Fruit fly (Drosophila melanogaster) whole organism, embryonic: Measurements from ENCODE around the gene jus.
A peak's percentile ranks its signal among the peaks of the same experiment; 100 is the strongest.

Experiments used
- Atf3 ChIP-seq: fragments of 200-800 bp; sonication (Bioruptor generic); optimal IDR thresholded peaks from 3 replicates; lab custom pipeline; 2016; ENCODE audit warnings: missing biosample characterization, missing genetic modification characterization
- CG11093 ChIP-seq: fragments of 200-800 bp; sonication (Bioruptor generic); IDR thresholded peaks from 3 replicates; pipeline ENCODE4 v1.3.6; 2022; ENCODE audit warnings: missing biosample characterization, missing genetic modification characterization
- CG11504 ChIP-seq: fragments of 200-800 bp; sonication (Bioruptor generic); optimal IDR thresholded peaks from 3 replicates; lab custom pipeline; 2019; ENCODE audit warnings: missing biosample characterization, mild to moderate bottlenecking, missing genetic modification characterization, moderate library complexity
- CG15269 ChIP-seq: fragments of 200-800 bp; sonication (Bioruptor generic); optimal IDR thresholded peaks from 2 replicates; lab custom pipeline; 2018; ENCODE audit warnings: missing biosample characterization, mild to moderate bottlenecking, missing genetic modification characterization, moderate library complexity
- CG15601 ChIP-seq: fragments of 200-800 bp; sonication (Bioruptor generic); optimal IDR thresholded peaks from 3 replicates; lab custom pipeline; 2019; ENCODE audit warnings: missing biosample characterization, mild to moderate bottlenecking, missing genetic modification characterization, moderate library complexity
- CG15696 ChIP-seq: fragments of 200-800 bp; sonication (Bioruptor generic); optimal IDR thresholded peaks from 2 replicates; lab custom pipeline; 2019; ENCODE audit warnings: missing biosample characterization, mild to moderate bottlenecking, missing genetic modification characterization, moderate library complexity
- CG17829 ChIP-seq: fragments of 200-800 bp; optimal IDR thresholded peaks from 2 replicates; lab custom pipeline; 2019; ENCODE audit warnings: missing biosample characterization, mild to moderate bottlenecking, missing genetic modification characterization, moderate library complexity
- CG18476 ChIP-seq: fragments of 200-800 bp; sonication (Bioruptor generic); optimal IDR thresholded peaks from 2 replicates; lab custom pipeline; 2016; ENCODE audit warnings: missing biosample characterization, mild to moderate bottlenecking, missing genetic modification characterization
- CG2129 ChIP-seq: fragments of 200-800 bp; sonication (Bioruptor generic); IDR thresholded peaks from 2 replicates; pipeline ENCODE4 v1.3.6; 2022; ENCODE audit warnings: missing biosample characterization, missing genetic modification characterization; ENCODE audit not compliant: partially characterized antibody
- CG2712 ChIP-seq: fragments of 200-800 bp; optimal IDR thresholded peaks from 3 replicates; lab custom pipeline; 2019; ENCODE audit warnings: missing biosample characterization, mild to moderate bottlenecking, missing genetic modification characterization, moderate library complexity
- CG3163 ChIP-seq: fragments of 200-800 bp; sonication (Bioruptor generic); optimal IDR thresholded peaks from 3 replicates; lab custom pipeline; 2016; ENCODE audit warnings: missing biosample characterization, missing genetic modification characterization
- CG3838 ChIP-seq: fragments of 200-800 bp; sonication (Bioruptor generic); optimal IDR thresholded peaks from 3 replicates; lab custom pipeline; 2016; ENCODE audit warnings: missing biosample characterization, missing genetic modification characterization
- CG42726 ChIP-seq: fragments of 200-800 bp; sonication (Bioruptor generic); IDR thresholded peaks from 2 replicates; pipeline ENCODE4 v1.3.6; 2022; ENCODE audit warnings: missing biosample characterization, missing genetic modification characterization; ENCODE audit not compliant: partially characterized antibody
- CG4282 ChIP-seq: fragments of 200-800 bp; sonication (Bioruptor generic); optimal IDR thresholded peaks from 2 replicates; lab custom pipeline; 2016; ENCODE audit warnings: missing biosample characterization, missing genetic modification characterization
- CG5953 ChIP-seq: fragments of 200-800 bp; sonication (Bioruptor generic); IDR thresholded peaks from 2 replicates; pipeline ENCODE4 v1.3.6; 2022; ENCODE audit warnings: missing biosample characterization, missing genetic modification characterization
- CG6683 ChIP-seq: fragments of 200-800 bp; sonication (Bioruptor generic); optimal IDR thresholded peaks from 2 replicates; lab custom pipeline; 2017; ENCODE audit warnings: missing biosample characterization, mild to moderate bottlenecking, missing genetic modification characterization, missing genetic modification reagents
- D19B ChIP-seq: fragments of 200-800 bp; sonication (Bioruptor generic); optimal IDR thresholded peaks from 2 replicates; lab custom pipeline; 2017; ENCODE audit warnings: missing biosample characterization, mild to moderate bottlenecking, missing genetic modification characterization
- Fer3 ChIP-seq: fragments of 200-800 bp; sonication (Bioruptor generic); optimal IDR thresholded peaks from 2 replicates; lab custom pipeline; 2018; ENCODE audit warnings: missing biosample characterization, mild to moderate bottlenecking, missing genetic modification characterization, moderate library complexity
- GATAe ChIP-seq: fragments of 200-800 bp; sonication (Bioruptor generic); conservative IDR thresholded peaks from 2 replicates; pipeline ENCODE4 v1.3.6; 2022; ENCODE audit warnings: missing biosample characterization, missing genetic modification characterization
- HLH3B ChIP-seq: fragments of 200-800 bp; sonication (Bioruptor generic); IDR thresholded peaks from 2 replicates; pipeline ENCODE4 v1.3.6; 2022; ENCODE audit warnings: missing biosample characterization, missing genetic modification characterization
- HLHmδ ChIP-seq: fragments of 200-800 bp; sonication (Bioruptor generic); optimal IDR thresholded peaks from 2 replicates; lab custom pipeline; 2018; ENCODE audit warnings: missing biosample characterization, mild to moderate bottlenecking, missing genetic modification characterization, moderate library complexity
- Hand ChIP-seq: fragments of 200-800 bp; sonication (Bioruptor generic); optimal IDR thresholded peaks from 2 replicates; lab custom pipeline; 2017; ENCODE audit warnings: mild to moderate bottlenecking, missing biosample characterization, missing genetic modification reagents, missing genetic modification characterization
- Hsf ChIP-seq: fragments of 200-800 bp; sonication (Bioruptor generic); optimal IDR thresholded peaks from 3 replicates; lab custom pipeline; 2016; ENCODE audit warnings: missing biosample characterization, missing genetic modification characterization
- Mrtf ChIP-seq: fragments of 200-800 bp; sonication (Bioruptor generic); IDR thresholded peaks from 3 replicates; pipeline ENCODE4 v1.3.6; 2022; ENCODE audit warnings: missing biosample characterization, missing genetic modification characterization
- Ssrp ChIP-seq: fragments of 200-800 bp; sonication (Bioruptor generic); optimal IDR thresholded peaks from 2 replicates; lab custom pipeline; 2018; ENCODE audit warnings: missing biosample characterization, mild to moderate bottlenecking, missing genetic modification characterization, moderate library complexity
- Tbp ChIP-seq: fragments of >200 bp; optimal IDR thresholded peaks from 2 replicates; lab custom pipeline; 2018; ENCODE audit warnings: missing biosample characterization, missing genetic modification characterization
- Trl ChIP-seq, 3 experiments: fragments of >200 bp in 2 of 3; fragments of 200-800 bp in 1 of 3; sonication (Bioruptor generic) in 1 of 3; optimal IDR thresholded peaks; 2 replicates in 1 of 3; 3 replicates in 2 of 3; lab custom pipeline; 2016 to 2017; ENCODE audit warnings: missing biosample characterization in 1 of 3, missing genetic modification characterization in 1 of 3
- ase ChIP-seq: fragments of 200-800 bp; sonication (Bioruptor generic); IDR thresholded peaks from 3 replicates; pipeline ENCODE4 v1.3.6; 2022; ENCODE audit warnings: missing biosample characterization, missing genetic modification characterization
- bcd ChIP-seq: fragments of 200-800 bp; sonication (Bioruptor generic); optimal IDR thresholded peaks from 2 replicates; lab custom pipeline; 2017; ENCODE audit warnings: missing biosample characterization, mild to moderate bottlenecking, missing genetic modification characterization
- cas ChIP-seq: fragments of 200-800 bp; sonication (Bioruptor generic); IDR thresholded peaks from 2 replicates; pipeline ENCODE4 v1.3.6; 2022; ENCODE audit warnings: missing biosample characterization, missing genetic modification characterization
- dimm ChIP-seq: fragments of 200-800 bp; sonication (Bioruptor generic); IDR thresholded peaks from 2 replicates; pipeline ENCODE4 v1.3.6; 2022; ENCODE audit warnings: missing biosample characterization, missing genetic modification characterization
- disco-r ChIP-seq: fragments of 200-800 bp; sonication (Bioruptor generic); optimal IDR thresholded peaks from 2 replicates; lab custom pipeline; 2016; ENCODE audit warnings: missing biosample characterization, missing genetic modification characterization
- dmrt11E ChIP-seq: fragments of 200-800 bp; sonication (Bioruptor generic); optimal IDR thresholded peaks from 3 replicates; lab custom pipeline; 2018; ENCODE audit warnings: missing biosample characterization, mild to moderate bottlenecking, missing genetic modification characterization, moderate library complexity
- gfzf ChIP-seq: fragments of 200-800 bp; sonication (Bioruptor generic); optimal IDR thresholded peaks from 2 replicates; lab custom pipeline; 2016; ENCODE audit warnings: missing biosample characterization, mild to moderate bottlenecking, missing genetic modification characterization, moderate library complexity
- hkb ChIP-seq, 2 experiments: fragments of 200-800 bp in 1 of 2; fragments of >200 bp in 1 of 2; sonication (Bioruptor generic) in 1 of 2; IDR thresholded peaks in 1 of 2; optimal IDR thresholded peaks in 1 of 2; 2 replicates each; pipeline versions ENCODE4 v1.3.6 to Lab custom; 2017 to 2022; ENCODE audit warnings: missing biosample characterization in 1 of 2, missing genetic modification characterization in 1 of 2
- kay ChIP-seq: fragments of 200-800 bp; sonication (Bioruptor generic); optimal IDR thresholded peaks from 2 replicates; lab custom pipeline; 2016; ENCODE audit warnings: missing biosample characterization, missing genetic modification characterization
- lbe ChIP-seq: fragments of 200-800 bp; sonication (Bioruptor generic); optimal IDR thresholded peaks from 2 replicates; lab custom pipeline; 2016; ENCODE audit warnings: missing biosample characterization, mild to moderate bottlenecking, missing genetic modification characterization
- lilli ChIP-seq: fragments of 200-800 bp; sonication (Bioruptor generic); optimal IDR thresholded peaks from 3 replicates; lab custom pipeline; 2016; ENCODE audit warnings: missing biosample characterization, missing genetic modification characterization
- nom ChIP-seq: fragments of 200-800 bp; sonication (Bioruptor generic); optimal IDR thresholded peaks from 2 replicates; lab custom pipeline; 2017; ENCODE audit warnings: missing biosample characterization, missing genetic modification characterization, mild to moderate bottlenecking, moderate library complexity, missing genetic modification reagents
- p53 ChIP-seq: fragments of 200-800 bp; sonication (Bioruptor generic); optimal IDR thresholded peaks from 2 replicates; lab custom pipeline; 2016; ENCODE audit warnings: missing biosample characterization, missing genetic modification characterization
- pb ChIP-seq: fragments of 200-800 bp; sonication (Bioruptor generic); optimal IDR thresholded peaks from 3 replicates; lab custom pipeline; 2016; ENCODE audit warnings: missing biosample characterization, missing genetic modification characterization
- pho ChIP-seq: fragments of 200-800 bp; sonication (Bioruptor generic); optimal IDR thresholded peaks from 2 replicates; lab custom pipeline; 2016; ENCODE audit warnings: missing biosample characterization, missing genetic modification characterization
- rib ChIP-seq: fragments of 200-800 bp; sonication (Bioruptor generic); IDR thresholded peaks from 2 replicates; pipeline ENCODE4 v1.3.6; 2022; ENCODE audit warnings: missing biosample characterization, missing genetic modification characterization
- run ChIP-seq: fragments of 200-800 bp; sonication (Bioruptor generic); optimal IDR thresholded peaks from 3 replicates; lab custom pipeline; 2018; ENCODE audit warnings: missing biosample characterization, mild to moderate bottlenecking, missing genetic modification characterization
- salm ChIP-seq: fragments of 200-800 bp; sonication (Bioruptor generic); optimal IDR thresholded peaks from 2 replicates; lab custom pipeline; 2018; ENCODE audit warnings: missing biosample characterization, mild to moderate bottlenecking, missing genetic modification characterization
- sim ChIP-seq: fragments of 200-800 bp; sonication (Bioruptor generic); IDR thresholded peaks from 2 replicates; pipeline ENCODE4 v1.3.6; 2022; ENCODE audit warnings: missing biosample characterization, missing genetic modification characterization
- stwl ChIP-seq: fragments of 200-800 bp; sonication (Bioruptor generic); optimal IDR thresholded peaks from 3 replicates; lab custom pipeline; 2018; ENCODE audit warnings: missing biosample characterization, mild to moderate bottlenecking, missing genetic modification characterization, moderate library complexity
- tgo ChIP-seq: fragments of 200-800 bp; sonication (Bioruptor generic); IDR thresholded peaks from 3 replicates; pipeline ENCODE4 v1.3.6; 2022; ENCODE audit warnings: missing biosample characterization, missing genetic modification characterization
- tin ChIP-seq: fragments of 200-800 bp; sonication (Bioruptor generic); optimal IDR thresholded peaks from 3 replicates; lab custom pipeline; 2016; ENCODE audit warnings: missing biosample characterization, missing genetic modification characterization
- twi ChIP-seq: fragments of 200-800 bp; optimal IDR thresholded peaks from 2 replicates; lab custom pipeline; 2019; ENCODE audit warnings: missing biosample characterization, mild to moderate bottlenecking, missing genetic modification characterization, moderate library complexity

The jus gene

DNA sequence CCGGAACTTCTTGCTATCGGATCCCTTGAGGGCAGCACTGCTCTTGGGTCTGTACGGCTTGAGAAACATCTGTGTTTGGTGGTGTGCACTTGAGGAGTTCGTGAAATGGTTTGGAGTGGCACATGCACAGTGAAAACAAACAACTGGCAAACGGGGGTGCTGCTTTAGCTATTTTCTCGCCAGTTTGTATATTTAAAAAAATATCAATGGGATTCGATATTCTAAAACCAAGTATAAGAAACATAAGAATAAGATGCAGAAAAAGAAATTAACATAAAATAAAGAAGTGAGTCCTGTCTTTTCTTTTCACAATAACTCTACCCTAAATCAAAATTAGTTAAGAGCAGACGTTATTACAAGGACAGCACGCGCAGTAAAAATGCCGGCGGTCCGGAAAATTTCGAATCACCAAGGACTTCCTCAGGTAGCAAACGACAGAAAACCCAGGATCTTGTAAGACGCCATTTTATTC is 43.1 kb downstream of the jus start, which contains the start of gene eIF2D (continued):
- TF ChIP-seq dmrt11E (tag; lab: Kevin White, UChicago) (peak; percentile 41), GATAe (GFP tag; lab: Robert Waterston, UW) (no peak), CG4282 (no peak), CG3838 (no peak), CG18476 (GFP tag; lab: Kevin White, UChicago) (peak; percentile 20), CG15269 (tag; lab: Kevin White, UChicago) (no peak), salm (tag; lab: Kevin White, UChicago) (no peak), Ssrp (tag; lab: Kevin White, UChicago) (peak; percentile 34), kay (GFP tag; lab: Kevin White, UChicago) (no peak), HLHmδ (GFP tag; lab: Kevin White, UChicago) (no peak), rib (GFP tag; lab: Robert Waterston, UW) (no peak), ase (GFP tag; lab: Robert Waterston, UW) (no peak), run (tag; lab: Kevin White, UChicago) (no peak), CG15696 (peak; percentile 66), pb (GFP tag; lab: Kevin White, UChicago) (no peak), Hsf (peak; percentile 50), hkb (optimal IDR thresholded peaks at IDR 0.05; lab: Kevin White, UChicago) (no peak), hkb (GFP tag; IDR thresholded peaks at IDR 0.05; lab: Robert Waterston, UW) (peak; percentile 75), CG2129 (GFP tag; lab: Robert Waterston, UW) (no peak), tgo (GFP tag; lab: Robert Waterston, UW) (peak; percentile 49; the same call in 2 of the 3 replicates), disco-r (GFP tag; lab: Kevin White, UChicago) (no peak), gfzf (peak; percentile 1), CG11504 (tag; lab: Kevin White, UChicago) (no peak), CG6683 (peak; percentile 28), CG2712 (tag; lab: Kevin White, UChicago) (peak; percentile 78), Mrtf (GFP tag; lab: Robert Waterston, UW) (peak; percentile 61; the same call in 1 of the 3 replicates), Fer3 (peak; percentile 60), CG15601 (tag; lab: Kevin White, UChicago) (peak; percentile 32), Atf3 (GFP tag; lab: Kevin White, UChicago) (no peak), cas (peak; percentile 71), p53 (no peak), twi (tag; lab: Kevin White, UChicago) (peak; percentile 55), CG11093 (GFP tag; lab: Robert Waterston, UW) (no peak), HLH3B (GFP tag; lab: Robert Waterston, UW) (peak; percentile 61; the same call in 1 of the 2 replicates), CG3163 (no peak), sim (no peak), CG17829 (tag; lab: Kevin White, UChicago) (peak; percentile 81), D19B (peak; percentile 41), tin (GFP tag; lab: Kevin White, UChicago) (peak; percentile 42), dimm (GFP tag; lab: Robert Waterston, UW) (0 out of 2 replicates have a peak, but pooled peaks have one; percentile 14), Trl (optimal IDR thresholded peaks at IDR 0.05; lab: Kevin White, UChicago) (no peak), Trl (GFP tag; optimal IDR thresholded peaks at IDR 0.05; lab: Kevin White, UChicago) (peak; percentile 66), pho (peak; percentile 24), CG42726 (GFP tag; lab: Robert Waterston, UW) (no peak), nom (GFP tag; lab: Kevin White, UChicago) (peak; percentile 20), Hand (GFP tag; lab: Kevin White, UChicago) (no peak), lilli (peak; percentile 55), Tbp (GFP tag; lab: Kevin White, UChicago) (no peak), bcd (peak; percentile 33), stwl (no peak), lbe (peak; percentile 24), CG5953 (GFP tag; lab: Robert Waterston, UW) (peak; percentile 47; the same call in 1 of the 2 replicates)
